Worm (Caenorhabditis elegans): ENCODE data around the gene R04E5.8.

R04E5.8 gene

DNA sequence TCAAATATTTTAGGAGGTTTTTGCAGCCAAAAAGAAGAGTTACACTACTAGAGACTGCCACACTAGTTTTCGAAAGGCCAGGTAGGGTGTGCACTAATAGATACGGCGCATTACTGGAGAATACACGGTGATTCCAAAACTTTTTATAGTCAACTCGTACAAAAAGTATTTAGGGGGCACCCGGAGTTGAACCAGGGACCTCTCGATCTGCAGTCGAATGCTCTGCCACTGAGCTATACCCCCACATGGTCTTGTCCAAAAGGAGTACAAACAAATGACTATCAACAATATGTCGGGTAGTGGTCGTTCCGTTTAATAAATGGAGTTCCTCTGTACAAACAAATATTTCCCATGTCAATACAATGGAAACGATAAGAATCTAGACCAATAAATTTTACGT lies 12.0 kb upstream of the R04E5.8 start (continued):
- no peak for TF ChIP-seq F37B4.10 (GFP tag; IDR thresholded peaks at IDR 0.05)
- TF ChIP-seq B0019.2 (GFP tag; conservative IDR thresholded peaks at IDR 0.05) = no peak
- no peak for TF ChIP-seq B0336.3 (GFP tag; IDR thresholded peaks at IDR 0.05)
- no peak for TF ChIP-seq T26A5.8 (tag; optimal IDR thresholded peaks at IDR 0.05)
- TF ChIP-seq sea-2 (GFP tag; IDR thresholded peaks at IDR 0.05) = no peak
- no peak for TF ChIP-seq tlf-1 (GFP tag; optimal IDR thresholded peaks at IDR 0.05)
- TF ChIP-seq lin-40 (tag; optimal IDR thresholded peaks at IDR 0.05) = no peak
- TF ChIP-seq unc-130 (GFP tag; optimal IDR thresholded peaks at IDR 0.05) = no peak
- no peak for TF ChIP-seq B0035.1 (tag; optimal IDR thresholded peaks at IDR 0.05)
- peak; percentile 76; the same call in 1 of the 2 replicates for TF ChIP-seq egl-44 (GFP tag; IDR thresholded peaks at IDR 0.05)
- TF ChIP-seq pha-4 (tag; optimal IDR thresholded peaks at IDR 0.05) = no peak
- TF ChIP-seq snpc-1.1 (tag; optimal IDR thresholded peaks at IDR 0.05; ENCODE audit: insufficient read depth) = no peak
- TF ChIP-seq xnd-1 (tag; optimal IDR thresholded peaks at IDR 0.05) = no peak
- TF ChIP-seq ZK185.1 (tag; optimal IDR thresholded peaks at IDR 0.05; ENCODE audit: poor library complexity, severe bottlenecking) = peak; percentile 42
- TF ChIP-seq madf-10 (tag; optimal IDR thresholded peaks at IDR 0.05) = no peak
- no peak for TF ChIP-seq ceh-79 (tag; optimal IDR thresholded peaks at IDR 0.05)
- no peak for TF ChIP-seq sptf-2 (GFP tag; optimal IDR thresholded peaks at IDR 0.05)
- TF ChIP-seq nfya-2 (GFP tag; IDR thresholded peaks at IDR 0.05) = no peak
- TF ChIP-seq nhr-179 (tag; optimal IDR thresholded peaks at IDR 0.05) = no peak
- peak; percentile 43; the same call in 1 of the 2 replicates for TF ChIP-seq hmg-1.2 (GFP tag; IDR thresholded peaks at IDR 0.05)
- no peak for TF ChIP-seq Y53G8AR.9 (GFP tag; conservative IDR thresholded peaks at IDR 0.05)
- no peak for TF ChIP-seq aptf-2 (GFP tag; conservative IDR thresholded peaks at IDR 0.05)
- no peak for TF ChIP-seq zim-3 (tag; optimal IDR thresholded peaks at IDR 0.05)
- TF ChIP-seq hlh-12 (tag; optimal IDR thresholded peaks at IDR 0.05) = no peak
- TF ChIP-seq T07F8.4 (tag; optimal IDR thresholded peaks at IDR 0.05) = peak; percentile 4
- no peak for TF ChIP-seq F57A8.1 (GFP tag; optimal IDR thresholded peaks at IDR 0.05)
- no peak for TF ChIP-seq F49E8.2 (tag; optimal IDR thresholded peaks at IDR 0.05; ENCODE audit: insufficient read depth)
- TF ChIP-seq C06A6.2 (GFP tag; conservative IDR thresholded peaks at IDR 0.05) = no peak
- TF ChIP-seq F55B11.4 (tag; optimal IDR thresholded peaks at IDR 0.05; ENCODE audit: borderline replicate concordance, insufficient read depth) = no peak
- TF ChIP-seq K11D2.4 (GFP tag; IDR thresholded peaks at IDR 0.05) = no peak
- TF ChIP-seq ama-1 (optimal IDR thresholded peaks at IDR 0.05) = no peak
- TF ChIP-seq ama-1 (GFP tag; optimal IDR thresholded peaks at IDR 0.05) = no peak
- no peak for TF ChIP-seq nfya-1 (tag; optimal IDR thresholded peaks at IDR 0.05; ENCODE audit: borderline replicate concordance, insufficient read depth)
- 0 out of 2 replicates have a peak, but pooled peaks have one; percentile 50 for TF ChIP-seq cebp-2 (GFP tag; IDR thresholded peaks at IDR 0.05)
- no peak for TF ChIP-seq attf-6 (GFP tag; IDR thresholded peaks at IDR 0.05)
- TF ChIP-seq repo-1 (tag; optimal IDR thresholded peaks at IDR 0.05) = no peak
- no peak for TF ChIP-seq ccch-3 (GFP tag; optimal IDR thresholded peaks at IDR 0.05)
- no peak for TF ChIP-seq mel-28 (tag; optimal IDR thresholded peaks at IDR 0.05; ENCODE audit: borderline replicate concordance)
- TF ChIP-seq ztf-18 (tag; optimal IDR thresholded peaks at IDR 0.05) = no peak
- peak; percentile 13 for TF ChIP-seq snpc-1.3 (tag; optimal IDR thresholded peaks at IDR 0.05; ENCODE audit: insufficient read depth)
- no peak for TF ChIP-seq unc-62 (GFP tag; optimal IDR thresholded peaks at IDR 0.05)
- TF ChIP-seq F33H1.4 (GFP tag; IDR thresholded peaks at IDR 0.05) = no peak
- TF ChIP-seq ceh-91 (GFP tag; IDR thresholded peaks at IDR 0.05) = no peak
- TF ChIP-seq C17E4.6 (GFP tag; IDR thresholded peaks at IDR 0.05) = no peak
- TF ChIP-seq lin-54 (GFP tag; optimal IDR thresholded peaks at IDR 0.05) = peak; percentile 1
- TF ChIP-seq ekl-4 (GFP tag; IDR thresholded peaks at IDR 0.05) = no peak
- no peak for TF ChIP-seq lsl-1 (GFP tag; optimal IDR thresholded peaks at IDR 0.05)
- no peak for TF ChIP-seq ceh-27 (GFP tag; optimal IDR thresholded peaks at IDR 0.05)
- TF ChIP-seq madf-3 (GFP tag; IDR thresholded peaks at IDR 0.05) = 0 out of 2 replicates have a peak, but pooled peaks have one; percentile 17

Measured in whole organism, young adult.